Worm (Caenorhabditis elegans): ENCODE results near the gene chts-1.

ce11 chrX:7485748-7486147 is 33.7 kb downstream of the chts-1 start, which contains the start of gene gly-12:
- TF ChIP-seq him-1 (tag; optimal IDR thresholded peaks at IDR 0.05), result no peak
- no peak for TF ChIP-seq W03F9.2 (tag; optimal IDR thresholded peaks at IDR 0.05)
